Worm (Caenorhabditis elegans): ENCODE results near the gene K12H6.9.

DNA sequence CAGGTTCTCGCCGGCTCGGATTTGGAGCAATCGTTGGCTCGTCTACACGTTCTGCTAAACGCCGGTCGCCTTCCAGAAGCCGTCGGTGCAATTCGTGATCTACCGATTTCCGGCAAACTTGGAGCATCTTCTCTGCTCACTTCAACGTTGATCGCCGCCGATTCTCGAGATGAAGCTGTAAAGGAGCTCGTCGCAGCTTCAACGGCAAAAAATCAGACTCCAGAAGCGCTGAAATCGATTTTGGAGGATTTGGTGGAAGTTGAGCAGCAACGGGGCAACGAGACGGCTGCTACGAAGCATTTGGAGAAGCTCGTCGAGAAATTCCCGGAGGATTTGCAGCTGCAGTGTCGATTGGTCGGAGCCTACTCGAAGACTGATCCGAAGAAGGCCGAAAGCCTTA, 32.5 kb upstream of the K12H6.9 start:
- TF ChIP-seq pqm-1 (tag; optimal IDR thresholded peaks at IDR 0.05): no peak
- no peak for TF ChIP-seq nhr-25 (tag; optimal IDR thresholded peaks at IDR 0.05)
- TF ChIP-seq ztf-11 (tag; optimal IDR thresholded peaks at IDR 0.05): no peak
- no peak for TF ChIP-seq nhr-67 (tag; optimal IDR thresholded peaks at IDR 0.05)
- no peak for TF ChIP-seq daf-12 (tag; optimal IDR thresholded peaks at IDR 0.05)
- no peak for TF ChIP-seq unc-62 (GFP tag; optimal IDR thresholded peaks at IDR 0.05)
- TF ChIP-seq nhr-76 (tag; optimal IDR thresholded peaks at IDR 0.05): no peak
- TF ChIP-seq elt-2 (tag; optimal IDR thresholded peaks at IDR 0.05): no peak
- no peak for TF ChIP-seq ceh-82 (tag; optimal IDR thresholded peaks at IDR 0.05)
- no peak for TF ChIP-seq elt-1 (tag; optimal IDR thresholded peaks at IDR 0.05)

Measured in whole organism, L3 larva.